Worm (Caenorhabditis elegans) whole organism, midembryonic: ENCODE measurements around the gene clec-141.

Experiments
- T22C8.4 ChIP-seq: fragments of 200-800 bp; sonication (Bioruptor generic); IDR thresholded peaks from 2 replicates; pipeline ENCODE4 v1.3.6; 2022; ENCODE audit warnings: missing genetic modification characterization, missing compliant biosample characterization
- flt-1 ChIP-seq: fragments of 200-800 bp; sonication (Bioruptor generic); IDR thresholded peaks from 2 replicates; pipeline ENCODE4 v1.3.6; 2022; ENCODE audit warnings: missing genetic modification characterization, missing compliant biosample characterization
- ref-1 ChIP-seq: fragments of 200-800 bp; sonication (Bioruptor generic); conservative IDR thresholded peaks from 2 replicates; pipeline ENCODE4 v1.3.6; 2022; ENCODE audit warnings: missing genetic modification reagents, missing genetic modification characterization, missing compliant biosample characterization
- ztf-29 ChIP-seq: fragments of 200-800 bp; sonication (Bioruptor generic); IDR thresholded peaks from 2 replicates; pipeline ENCODE4 v1.3.6; 2022; ENCODE audit warnings: missing genetic modification reagents, missing genetic modification characterization, missing compliant biosample characterization

- TF ChIP-seq ref-1 (no peak), T22C8.4 (GFP tag; lab: Robert Waterston, UW) (no peak), ztf-29 (GFP tag; lab: Robert Waterston, UW) (no peak), flt-1 (GFP tag; lab: Robert Waterston, UW) (no peak; the same call in 1 of the 2 replicates)
Measured at ce11 chrII:5423832-5424231, 16.4 kb upstream of the clec-141 start, which contains the start of gene F07F6.7.
